Worm (Caenorhabditis elegans) whole organism, young adult: Measurements from ENCODE around the gene mccc-1.

Experiments used
- B0261.1 ChIP-seq: sonication (generic microtip); optimal IDR thresholded peaks from 2 replicates; lab custom pipeline; 2016; ENCODE audit warnings: mild to moderate bottlenecking, missing genetic modification characterization, moderate library complexity, missing compliant biosample characterization
- B0336.3 ChIP-seq: fragments of 200-800 bp; sonication (Bioruptor generic); IDR thresholded peaks from 2 replicates; pipeline ENCODE4 v1.3.6; 2022; ENCODE audit warnings: missing genetic modification characterization, missing compliant biosample characterization
- C06A6.2 ChIP-seq: fragments of 200-800 bp; sonication (Bioruptor generic); conservative IDR thresholded peaks from 2 replicates; pipeline ENCODE4 v1.3.6; 2022; ENCODE audit warnings: missing genetic modification characterization, missing compliant biosample characterization
- F22D6.2 ChIP-seq: sonication (generic microtip); optimal IDR thresholded peaks from 2 replicates; lab custom pipeline; 2016; ENCODE audit warnings: mild to moderate bottlenecking, missing genetic modification characterization, missing compliant biosample characterization
- F37B4.10 ChIP-seq: fragments of 200-800 bp; sonication (Bioruptor generic); IDR thresholded peaks from 2 replicates; pipeline ENCODE4 v1.3.6; 2022; ENCODE audit warnings: missing genetic modification characterization, missing compliant biosample characterization
- T07F8.4 ChIP-seq: sonication (generic microtip); optimal IDR thresholded peaks from 2 replicates; lab custom pipeline; 2016; ENCODE audit warnings: mild to moderate bottlenecking, missing genetic modification characterization, moderate library complexity, missing compliant biosample characterization
- Y79H2A.3 ChIP-seq: fragments of 200-800 bp; sonication (Bioruptor generic); conservative IDR thresholded peaks from 2 replicates; pipeline ENCODE4 v1.3.6; 2022; ENCODE audit warnings: missing genetic modification reagents, missing genetic modification characterization, missing compliant biosample characterization
- ama-1 ChIP-seq, 3 experiments: fragments of 150-350 bp in 1 of 3; sonication (generic microtip) in 2 of 3; optimal IDR thresholded peaks; 2 replicates each; lab custom pipeline; 2014 to 2018; ENCODE audit warnings: missing biosample characterization in 2 of 3, missing genetic modification characterization in 2 of 3, missing genetic modification reagents in 2 of 3
- aptf-3 ChIP-seq: fragments of 200-800 bp; sonication (Bioruptor generic); IDR thresholded peaks from 2 replicates; pipeline ENCODE4 v1.3.6; 2022; ENCODE audit warnings: missing genetic modification characterization, missing compliant biosample characterization
- attf-3 ChIP-seq: fragments of 200-800 bp; sonication (Bioruptor generic); conservative IDR thresholded peaks from 2 replicates; pipeline ENCODE4 v1.3.6; 2022; ENCODE audit warnings: missing genetic modification reagents, missing genetic modification characterization, missing compliant biosample characterization
- attf-5 ChIP-seq: fragments of 200-800 bp; sonication (Bioruptor generic); optimal IDR thresholded peaks from 2 replicates; lab custom pipeline; 2018; ENCODE audit warnings: mild to moderate bottlenecking, missing genetic modification characterization, missing compliant biosample characterization
- bed-1 ChIP-seq: fragments of 200-800 bp; sonication (Bioruptor generic); IDR thresholded peaks from 2 replicates; pipeline ENCODE4 v1.3.6; 2022; ENCODE audit warnings: missing genetic modification reagents, missing genetic modification characterization, missing compliant biosample characterization
- bed-2 ChIP-seq: fragments of 200-800 bp; sonication (Bioruptor generic); IDR thresholded peaks from 2 replicates; pipeline ENCODE4 v1.3.6; 2022; ENCODE audit warnings: missing genetic modification reagents, missing genetic modification characterization, missing compliant biosample characterization
- ccch-3 ChIP-seq: fragments of 200-800 bp; sonication (Bioruptor generic); optimal IDR thresholded peaks from 2 replicates; lab custom pipeline; 2018; ENCODE audit warnings: mild to moderate bottlenecking, missing genetic modification characterization, missing compliant biosample characterization
- cebp-1 ChIP-seq, 2 experiments: fragments of 200-800 bp in 1 of 2; sonication (Bioruptor generic) in 1 of 2; sonication (generic microtip) in 1 of 2; IDR thresholded peaks in 1 of 2; optimal IDR thresholded peaks in 1 of 2; 2 replicates each; pipeline versions ENCODE4 v1.3.6 to Lab custom; 2017 to 2022; ENCODE audit warnings: missing compliant biosample characterization in 2 of 2, missing genetic modification characterization in 2 of 2, mild to moderate bottlenecking in 1 of 2, missing genetic modification reagents in 1 of 2, moderate library complexity in 1 of 2
- ceh-58 ChIP-seq: fragments of 200-800 bp; sonication (Bioruptor generic); IDR thresholded peaks from 2 replicates; pipeline ENCODE4 v1.3.6; 2022; ENCODE audit warnings: missing genetic modification characterization, missing compliant biosample characterization
- ceh-91 ChIP-seq: fragments of 200-800 bp; sonication (Bioruptor generic); IDR thresholded peaks from 2 replicates; pipeline ENCODE4 v1.3.6; 2022; ENCODE audit warnings: missing genetic modification reagents, missing genetic modification characterization, missing compliant biosample characterization
- die-1 ChIP-seq: sonication (generic microtip); optimal IDR thresholded peaks from 2 replicates; lab custom pipeline; 2016; ENCODE audit warnings: missing genotype, mild to moderate bottlenecking, missing genetic modification characterization, missing compliant biosample characterization
- dox-1 ChIP-seq: fragments of 200-800 bp; sonication (Bioruptor generic); IDR thresholded peaks from 2 replicates; pipeline ENCODE4 v1.3.6; 2022; ENCODE audit warnings: missing genetic modification reagents, missing genetic modification characterization, missing compliant biosample characterization
- dpff-1 ChIP-seq: sonication (generic microtip); optimal IDR thresholded peaks from 2 replicates; lab custom pipeline; 2017; ENCODE audit warnings: mild to moderate bottlenecking, missing genetic modification characterization, missing compliant biosample characterization
- dpl-1 ChIP-seq: fragments of 150-350 bp; optimal IDR thresholded peaks from 2 replicates; lab custom pipeline; 2014; ENCODE audit warnings: missing biosample characterization, missing genetic modification reagents, missing genetic modification characterization
- ets-4 ChIP-seq: fragments of 200-800 bp; sonication (Bioruptor generic); optimal IDR thresholded peaks from 2 replicates; lab custom pipeline; 2018; ENCODE audit warnings: mild to moderate bottlenecking, missing genetic modification characterization, missing compliant biosample characterization
- hmg-1.2 ChIP-seq: fragments of 200-800 bp; sonication (Bioruptor generic); IDR thresholded peaks from 2 replicates; pipeline ENCODE4 v1.3.6; 2022; ENCODE audit warnings: missing genetic modification reagents, missing genetic modification characterization, missing compliant biosample characterization
- hrde-1 ChIP-seq: sonication (generic microtip); optimal IDR thresholded peaks from 2 replicates; lab custom pipeline; 2016; ENCODE audit warnings: missing genetic modification characterization, mild to moderate bottlenecking, missing compliant biosample characterization, moderate library complexity, missing genotype, missing genetic modification reagents, borderline replicate concordance
- lag-1 ChIP-seq: fragments of 200-800 bp; sonication (Bioruptor generic); IDR thresholded peaks from 2 replicates; pipeline ENCODE4 v1.3.6; 2022; ENCODE audit warnings: missing genetic modification reagents, missing genetic modification characterization, missing compliant biosample characterization
- let-607 ChIP-seq, 2 experiments: fragments of 200-800 bp in 1 of 2; sonication (Bioruptor generic) in 1 of 2; sonication (generic microtip) in 1 of 2; optimal IDR thresholded peaks; 2 replicates each; lab custom pipeline; 2016 to 2018; ENCODE audit warnings: mild to moderate bottlenecking in 2 of 2, missing compliant biosample characterization in 2 of 2, missing genetic modification characterization in 2 of 2, moderate library complexity in 2 of 2, missing genotype in 1 of 2
- lin-40 ChIP-seq: sonication (generic microtip); optimal IDR thresholded peaks from 2 replicates; lab custom pipeline; 2016; ENCODE audit warnings: missing genetic modification characterization, mild to moderate bottlenecking, missing compliant biosample characterization, missing genotype, missing genetic modification reagents
- lsy-27 ChIP-seq: sonication (generic microtip); optimal IDR thresholded peaks from 2 replicates; lab custom pipeline; 2017; ENCODE audit warnings: missing genetic modification characterization, mild to moderate bottlenecking, missing compliant biosample characterization, antibody characterized with exemption, missing genotype, borderline replicate concordance; ENCODE audit not compliant: insufficient read depth
- mcd-1 ChIP-seq: fragments of 200-800 bp; sonication (Bioruptor generic); IDR thresholded peaks from 2 replicates; pipeline ENCODE4 v1.3.6; 2022; ENCODE audit warnings: missing genetic modification reagents, missing genetic modification characterization, missing compliant biosample characterization
- nfyb-1 ChIP-seq: fragments of 200-800 bp; sonication (Bioruptor generic); IDR thresholded peaks from 2 replicates; pipeline ENCODE4 v1.3.6; 2022; ENCODE audit warnings: missing genetic modification reagents, missing genetic modification characterization, missing compliant biosample characterization
- nhr-27 ChIP-seq: fragments of 200-800 bp; sonication (Bioruptor generic); optimal IDR thresholded peaks from 2 replicates; lab custom pipeline; 2018; ENCODE audit warnings: mild to moderate bottlenecking, missing genetic modification characterization, moderate library complexity, missing compliant biosample characterization
- nhr-80 ChIP-seq: sonication (generic microtip); optimal IDR thresholded peaks from 2 replicates; lab custom pipeline; 2016; ENCODE audit warnings: missing genetic modification characterization, missing compliant biosample characterization
- pbrm-1 ChIP-seq: fragments of 200-800 bp; sonication (Bioruptor generic); IDR thresholded peaks from 2 replicates; pipeline ENCODE4 v1.3.6; 2022; ENCODE audit warnings: missing genetic modification reagents, missing genetic modification characterization, missing compliant biosample characterization
- pha-4 ChIP-seq: fragments of 150-350 bp; sonication (generic microtip); optimal IDR thresholded peaks from 2 replicates; lab custom pipeline; 2014; ENCODE audit warnings: missing biosample characterization, missing genetic modification reagents, missing genetic modification characterization
- rpc-1 ChIP-seq, 2 experiments: fragments of 150-350 bp in 1 of 2; sonication (generic microtip) in 1 of 2; optimal IDR thresholded peaks; 2 replicates each; lab custom pipeline; 2014 to 2018; ENCODE audit warnings: missing biosample characterization in 1 of 2, missing genetic modification characterization in 1 of 2, missing genetic modification reagents in 1 of 2, missing genotype in 1 of 2
- sea-2 ChIP-seq: fragments of 200-800 bp; sonication (Bioruptor generic); IDR thresholded peaks from 2 replicates; pipeline ENCODE4 v1.3.6; 2022; ENCODE audit warnings: missing genetic modification characterization, missing compliant biosample characterization
- tbp1 ChIP-seq: fragments of 200-800 bp; sonication (Bioruptor generic); optimal IDR thresholded peaks from 2 replicates; lab custom pipeline; 2018; ENCODE audit warnings: mild to moderate bottlenecking, missing genetic modification characterization, missing compliant biosample characterization
- tbx-9 ChIP-seq: sonication (generic microtip); optimal IDR thresholded peaks from 2 replicates; lab custom pipeline; 2016; ENCODE audit warnings: borderline replicate concordance, missing genetic modification characterization, inconsistent platforms, missing compliant biosample characterization
- unc-62 ChIP-seq: fragments of 150-350 bp; optimal IDR thresholded peaks from 2 replicates; lab custom pipeline; 2014; ENCODE audit warnings: missing biosample characterization, missing genetic modification reagents, missing genetic modification characterization
- ztf-28 ChIP-seq: fragments of 200-800 bp; sonication (Bioruptor generic); IDR thresholded peaks from 2 replicates; pipeline ENCODE4 v1.3.6; 2022; ENCODE audit warnings: missing genetic modification reagents, missing genetic modification characterization, missing compliant biosample characterization

mccc-1 gene

ce11 chrIV:9867915-9868314 is 16.5 kb upstream of the mccc-1 start (continued):
- TF ChIP-seq C06A6.2 (GFP tag; lab: Robert Waterston, UW): 0 out of 2 replicates have a peak, but pooled peaks have one; percentile 19
- TF ChIP-seq let-607 (tag; optimal IDR thresholded peaks at IDR 0.05; lab: Kevin White, UChicago): peak in 1 of 2 experiments; percentile 8
- peak; percentile 55 for TF ChIP-seq die-1 (tag; lab: Kevin White, UChicago)
- TF ChIP-seq unc-62 (GFP tag; lab: Kevin White, UChicago): no peak
- TF ChIP-seq nhr-27 (tag; lab: Kevin White, UChicago): no peak
- no peak for TF ChIP-seq aptf-3 (GFP tag; lab: Robert Waterston, UW)
- TF ChIP-seq B0336.3: no peak
- TF ChIP-seq hrde-1 (tag; lab: Kevin White, UChicago): no peak
- TF ChIP-seq bed-2 (GFP tag; lab: Robert Waterston, UW): no peak
- TF ChIP-seq attf-5 (GFP tag; lab: Kevin White, UChicago): no peak
- TF ChIP-seq ceh-58 (GFP tag; lab: Robert Waterston, UW): no peak
- TF ChIP-seq dpff-1 (tag; lab: Kevin White, UChicago): no peak

ce11 chrIV:9869344-9869743 is 15.0 kb upstream of the mccc-1 start:
- TF ChIP-seq pha-4 (tag; lab: Kevin White, UChicago) (peak; percentile 38), T07F8.4 (tag; lab: Kevin White, UChicago) (no peak)

ce11 chrIV:9872210-9872609 is 12.2 kb upstream of the mccc-1 start:
- TF ChIP-seq C06A6.2 (GFP tag; lab: Robert Waterston, UW) (no peak), ceh-91 (GFP tag; lab: Robert Waterston, UW) (no peak), dpff-1 (tag; lab: Kevin White, UChicago) (no peak), Y79H2A.3 (GFP tag; lab: Robert Waterston, UW) (no peak), ztf-28 (no peak), dpl-1 (GFP tag; lab: Kevin White, UChicago) (no peak), tbp1 (GFP tag; lab: Kevin White, UChicago) (no peak), let-607 (tag; optimal IDR thresholded peaks at IDR 0.05; lab: Kevin White, UChicago) (no peak), B0336.3 (no peak), ets-4 (GFP tag; lab: Kevin White, UChicago) (no peak), rpc-1 (optimal IDR thresholded peaks at IDR 0.05; lab: Kevin White, UChicago) (no peak), rpc-1 (tag; optimal IDR thresholded peaks at IDR 0.05; lab: Kevin White, UChicago) (no peak), F22D6.2 (no peak), lin-40 (tag; lab: Kevin White, UChicago) (no peak), ccch-3 (GFP tag; lab: Kevin White, UChicago) (no peak)

ce11 chrIV:9872786-9873185 is 11.6 kb upstream of the mccc-1 start:
- TF ChIP-seq ama-1 (optimal IDR thresholded peaks at IDR 0.05; lab: Kevin White, UChicago): no peak
- TF ChIP-seq ama-1 (GFP tag; optimal IDR thresholded peaks at IDR 0.05; lab: Kevin White, UChicago): no peak
- TF ChIP-seq sea-2: no peak
- peak; percentile 62 for TF ChIP-seq nhr-80 (tag; lab: Kevin White, UChicago)
- TF ChIP-seq dox-1 (GFP tag; lab: Robert Waterston, UW): no peak
- TF ChIP-seq, all 124 proteins: peak for 1

ce11 chrIV:9873837-9874236 is 10.5 kb upstream of the mccc-1 start:
- TF ChIP-seq pha-4 (tag; lab: Kevin White, UChicago): no peak
- no peak for TF ChIP-seq cebp-1 (GFP tag; IDR thresholded peaks at IDR 0.05; lab: Robert Waterston, UW)
- peak; percentile 61 for TF ChIP-seq cebp-1 (tag; optimal IDR thresholded peaks at IDR 0.05; lab: Kevin White, UChicago)
- TF ChIP-seq hmg-1.2 (GFP tag; lab: Robert Waterston, UW): peak; percentile 80; the same call in 1 of the 2 replicates
- 0 out of 2 replicates have a peak, but pooled peaks have one; percentile 35 for TF ChIP-seq mcd-1 (GFP tag; lab: Robert Waterston, UW)
- TF ChIP-seq dox-1 (GFP tag; lab: Robert Waterston, UW): 0 out of 2 replicates have a peak, but pooled peaks have one; percentile 21
- TF ChIP-seq F37B4.10: no peak
- no peak for TF ChIP-seq B0261.1
- TF ChIP-seq pbrm-1 (GFP tag; lab: Robert Waterston, UW): no peak
- TF ChIP-seq nfyb-1 (GFP tag; lab: Robert Waterston, UW): peak; percentile 22; the same call in 1 of the 2 replicates
- no peak for TF ChIP-seq lsy-27 (tag; lab: Kevin White, UChicago)
- no peak for TF ChIP-seq ceh-91 (GFP tag; lab: Robert Waterston, UW)
- no peak for TF ChIP-seq bed-1 (GFP tag; lab: Robert Waterston, UW)
- no peak; the same call in 1 of the 2 replicates for TF ChIP-seq attf-3 (GFP tag; lab: Robert Waterston, UW)
- no peak for TF ChIP-seq tbx-9 (tag; lab: Kevin White, UChicago)
- no peak for TF ChIP-seq lag-1 (GFP tag; lab: Robert Waterston, UW)
